Fruit fly (Drosophila melanogaster) whole organism: ENCODE results near the gene CG5877.

Experiments
- CG8478 ChIP-seq: fragments of >200 bp; optimal IDR thresholded peaks from 2 replicates; lab custom pipeline; 2018; ENCODE audit warnings: inconsistent platforms
- Dll ChIP-seq: fragments of >200 bp; optimal IDR thresholded peaks from 2 replicates; lab custom pipeline; 2017
- EcR ChIP-seq, 2 experiments: fragments of >200 bp; optimal IDR thresholded peaks; 2 replicates each; lab custom pipeline; 2017; ENCODE audit warnings: missing biosample characterization in 2 of 2, missing genetic modification characterization in 2 of 2, missing genetic modification reagents in 2 of 2
- pan ChIP-seq: fragments of >200 bp; optimal IDR thresholded peaks from 2 replicates; lab custom pipeline; 2017
- psq ChIP-seq: fragments of >200 bp; optimal IDR thresholded peaks from 2 replicates; lab custom pipeline; 2017
- usp ChIP-seq: fragments of >200 bp; optimal IDR thresholded peaks from 2 replicates; lab custom pipeline; 2017; ENCODE audit warnings: missing biosample characterization, missing genetic modification characterization, mixed read lengths

- TF ChIP-seq pan (lab: Kevin White, UChicago) (no peak), psq (lab: Kevin White, UChicago) (no peak), CG8478 (lab: Kevin White, UChicago) (no peak), usp (GFP tag; lab: Kevin White, UChicago) (no peak), Dll (lab: Kevin White, UChicago) (no peak), EcR (GFP tag; optimal IDR thresholded peaks at IDR 0.05; lab: Kevin White, UChicago) (no peak)
Measured at dm6 chrX:15301175-15301574, 8.3 kb downstream of the CG5877 start.
